Worm (Caenorhabditis elegans) whole organism, L4 larva: ENCODE results near the gene srlf-11.

Experiments used
- F49E8.2 ChIP-seq: sonication (generic microtip); optimal IDR thresholded peaks from 2 replicates; lab custom pipeline; 2016; ENCODE audit warnings: missing compliant biosample characterization, mild to moderate bottlenecking, missing genetic modification characterization, borderline replicate concordance
- attf-4 ChIP-seq: sonication (generic microtip); optimal IDR thresholded peaks from 3 replicates; lab custom pipeline; 2017; ENCODE audit warnings: missing biosample characterization, missing genetic modification characterization
- fkh-10 ChIP-seq: fragments of 150-350 bp; optimal IDR thresholded peaks from 2 replicates; lab custom pipeline; 2014; ENCODE audit warnings: missing biosample characterization, missing genetic modification reagents, missing genetic modification characterization

- TF ChIP-seq F49E8.2 (tag; lab: Kevin White, UChicago) (no peak), attf-4 (no peak), fkh-10 (GFP tag; lab: Kevin White, UChicago) (no peak)
These were observed 17.1 kb downstream of the srlf-11 start, which contains the start of gene F13E9.11 for ce11 chrIV:10868629-10869251.
